Fruit fly (Drosophila melanogaster) whole organism, embryonic: Measurements from ENCODE around the gene mAcon1.

Experiments
- ATbp ChIP-seq: fragments of 200-800 bp; sonication (Bioruptor generic); optimal IDR thresholded peaks from 2 replicates; lab custom pipeline; 2017; ENCODE audit warnings: missing biosample characterization, mild to moderate bottlenecking, missing genetic modification characterization, missing genetic modification reagents
- CG10321 ChIP-seq: fragments of 200-800 bp; sonication (Bioruptor generic); IDR thresholded peaks from 2 replicates; pipeline ENCODE4 v1.3.6; 2022; ENCODE audit warnings: missing biosample characterization, missing genetic modification characterization
- CG11504 ChIP-seq: fragments of 200-800 bp; sonication (Bioruptor generic); optimal IDR thresholded peaks from 3 replicates; lab custom pipeline; 2019; ENCODE audit warnings: missing biosample characterization, mild to moderate bottlenecking, missing genetic modification characterization, moderate library complexity
- CG12942 ChIP-seq: fragments of 200-800 bp; sonication (Bioruptor generic); optimal IDR thresholded peaks from 3 replicates; lab custom pipeline; 2016; ENCODE audit warnings: missing biosample characterization, missing genetic modification characterization
- CG13424 ChIP-seq: fragments of 200-800 bp; sonication (Bioruptor generic); optimal IDR thresholded peaks from 2 replicates; lab custom pipeline; 2019; ENCODE audit warnings: missing biosample characterization, mild to moderate bottlenecking, missing genetic modification characterization, moderate library complexity
- CG14441 ChIP-seq: fragments of 200-800 bp; sonication (Bioruptor generic); IDR thresholded peaks from 2 replicates; pipeline ENCODE4 v1.3.6; 2022; ENCODE audit warnings: missing biosample characterization, missing genetic modification characterization
- CG15514 ChIP-seq: fragments of 200-800 bp; sonication (Bioruptor generic); optimal IDR thresholded peaks from 3 replicates; lab custom pipeline; 2017; ENCODE audit warnings: missing biosample characterization, missing genetic modification characterization, mild to moderate bottlenecking, moderate library complexity, missing genetic modification reagents
- CG17829 ChIP-seq: fragments of 200-800 bp; optimal IDR thresholded peaks from 2 replicates; lab custom pipeline; 2019; ENCODE audit warnings: missing biosample characterization, mild to moderate bottlenecking, missing genetic modification characterization, moderate library complexity
- CG18764 ChIP-seq: fragments of 200-800 bp; sonication (Bioruptor generic); optimal IDR thresholded peaks from 3 replicates; lab custom pipeline; 2016; ENCODE audit warnings: missing biosample characterization, missing genetic modification characterization
- CG2678 ChIP-seq: fragments of 200-800 bp; sonication (Bioruptor generic); optimal IDR thresholded peaks from 3 replicates; lab custom pipeline; 2019; ENCODE audit warnings: missing biosample characterization, mild to moderate bottlenecking, missing genetic modification characterization, moderate library complexity
- CG30020 ChIP-seq: fragments of 200-800 bp; optimal IDR thresholded peaks from 2 replicates; lab custom pipeline; 2019; ENCODE audit warnings: missing biosample characterization, mild to moderate bottlenecking, missing genetic modification characterization, moderate library complexity
- CG3726 ChIP-seq: fragments of 200-800 bp; sonication (Bioruptor generic); IDR thresholded peaks from 3 replicates; pipeline ENCODE4, ENCODE4 v1.3.6; 2022; ENCODE audit warnings: missing biosample characterization, missing genetic modification characterization
- CG4854 ChIP-seq: fragments of 200-800 bp; sonication (Bioruptor generic); optimal IDR thresholded peaks from 2 replicates; lab custom pipeline; 2016; ENCODE audit warnings: missing biosample characterization, missing genetic modification characterization, inconsistent platforms
- CG8765 ChIP-seq: fragments of 200-800 bp; sonication (Bioruptor generic); IDR thresholded peaks from 2 replicates; pipeline ENCODE4 v1.3.6; 2022; ENCODE audit warnings: missing biosample characterization, missing genetic modification characterization
- CG8944 ChIP-seq: fragments of 200-800 bp; sonication (Bioruptor generic); optimal IDR thresholded peaks from 3 replicates; lab custom pipeline; 2016; ENCODE audit warnings: missing biosample characterization, missing genetic modification characterization
- CkIIα-i1 ChIP-seq: fragments of 200-800 bp; sonication (Bioruptor generic); IDR thresholded peaks from 2 replicates; pipeline ENCODE4 v1.3.6; 2022; ENCODE audit warnings: missing biosample characterization, missing genetic modification characterization
- Dbx ChIP-seq: fragments of 200-800 bp; sonication (Bioruptor generic); IDR thresholded peaks from 3 replicates; pipeline ENCODE4 v1.3.6; 2022; ENCODE audit warnings: missing biosample characterization, missing genetic modification characterization
- Dll ChIP-seq: fragments of 200-800 bp; sonication (Bioruptor generic); IDR thresholded peaks from 4 replicates; pipeline ENCODE4 v1.3.6; 2022; ENCODE audit warnings: missing biosample characterization, missing genetic modification characterization; ENCODE audit not compliant: partially characterized antibody
- Dref ChIP-seq: fragments of 200-800 bp; sonication (Bioruptor generic); IDR thresholded peaks from 2 replicates; pipeline ENCODE4 v1.3.6; 2022; ENCODE audit warnings: missing biosample characterization, missing genetic modification characterization
- Gug ChIP-seq: fragments of 200-800 bp; sonication (Bioruptor generic); IDR thresholded peaks from 4 replicates; pipeline ENCODE4 v1.3.6; 2022; ENCODE audit warnings: missing biosample characterization, missing genetic modification characterization
- HLH4C ChIP-seq: fragments of 200-800 bp; sonication (Bioruptor generic); IDR thresholded peaks from 3 replicates; pipeline ENCODE4 v1.3.6; 2022; ENCODE audit warnings: missing biosample characterization, missing genetic modification characterization; ENCODE audit not compliant: partially characterized antibody
- Jarid2 ChIP-seq: fragments of 200-800 bp; sonication (Bioruptor generic); optimal IDR thresholded peaks from 3 replicates; lab custom pipeline; 2017; ENCODE audit warnings: mild to moderate bottlenecking, missing biosample characterization, missing genetic modification reagents, missing genetic modification characterization
- NC2β ChIP-seq: fragments of 200-800 bp; sonication (Bioruptor generic); optimal IDR thresholded peaks from 2 replicates; lab custom pipeline; 2016; ENCODE audit warnings: missing biosample characterization, missing genetic modification characterization
- NK7.1 ChIP-seq: fragments of 200-800 bp; sonication (Bioruptor generic); optimal IDR thresholded peaks from 3 replicates; lab custom pipeline; 2016; ENCODE audit warnings: missing biosample characterization, missing genetic modification characterization
- Nf-YA ChIP-seq: fragments of 200-800 bp; sonication (Bioruptor generic); IDR thresholded peaks from 2 replicates; pipeline ENCODE4 v1.3.6; 2022; ENCODE audit warnings: missing biosample characterization, missing genetic modification characterization
- Ptx1 ChIP-seq: fragments of 200-800 bp; sonication (Bioruptor generic); IDR thresholded peaks from 2 replicates; pipeline ENCODE4 v1.3.6; 2022; ENCODE audit warnings: missing biosample characterization, missing genetic modification characterization
- Rfx ChIP-seq: fragments of 200-800 bp; sonication (Bioruptor generic); IDR thresholded peaks from 2 replicates; pipeline ENCODE4 v1.3.6; 2022; ENCODE audit warnings: missing biosample characterization, missing genetic modification characterization
- abd-A ChIP-seq: fragments of 200-800 bp; sonication (Bioruptor generic); optimal IDR thresholded peaks from 3 replicates; lab custom pipeline; 2019; ENCODE audit warnings: missing biosample characterization, mild to moderate bottlenecking, missing genetic modification characterization, moderate library complexity
- ac ChIP-seq: fragments of 200-800 bp; sonication (Bioruptor generic); optimal IDR thresholded peaks from 3 replicates; lab custom pipeline; 2017; ENCODE audit warnings: missing biosample characterization, mild to moderate bottlenecking, missing genetic modification characterization
- cad ChIP-seq: fragments of >200 bp; optimal IDR thresholded peaks from 2 replicates; lab custom pipeline; 2017; ENCODE audit warnings: missing biosample characterization, missing genetic modification characterization
- cg ChIP-seq: fragments of 200-800 bp; sonication (Bioruptor generic); optimal IDR thresholded peaks from 3 replicates; lab custom pipeline; 2019; ENCODE audit warnings: missing biosample characterization, mild to moderate bottlenecking, missing genetic modification characterization, moderate library complexity
- crc ChIP-seq: fragments of 200-800 bp; sonication (Bioruptor generic); optimal IDR thresholded peaks from 2 replicates; lab custom pipeline; 2016; ENCODE audit warnings: missing biosample characterization, missing genetic modification characterization
- crp ChIP-seq, 2 experiments: fragments of 200-800 bp; sonication (Bioruptor generic); optimal IDR thresholded peaks; 2 replicates in 1 of 2; 3 replicates in 1 of 2; lab custom pipeline; 2017; ENCODE audit warnings: missing biosample characterization in 2 of 2, missing genetic modification characterization in 2 of 2, mild to moderate bottlenecking in 1 of 2, moderate library complexity in 1 of 2
- dmrt99B ChIP-seq: fragments of 200-800 bp; sonication (Bioruptor generic); optimal IDR thresholded peaks from 2 replicates; lab custom pipeline; 2018; ENCODE audit warnings: missing biosample characterization, mild to moderate bottlenecking, missing genetic modification characterization, moderate library complexity
- eve ChIP-seq, 2 experiments: fragments of >200 bp; optimal IDR thresholded peaks; 2 replicates each; lab custom pipeline; 2017; ENCODE audit warnings: missing biosample characterization in 2 of 2, missing genetic modification characterization in 2 of 2
- gsb ChIP-seq: fragments of 200-800 bp; sonication (Bioruptor generic); IDR thresholded peaks from 2 replicates; pipeline ENCODE4 v1.3.6; 2022; ENCODE audit warnings: missing biosample characterization, missing genetic modification characterization
- jumu ChIP-seq: fragments of 200-800 bp; sonication (Bioruptor generic); optimal IDR thresholded peaks from 3 replicates; lab custom pipeline; 2016; ENCODE audit warnings: missing biosample characterization, missing genetic modification characterization
- ken ChIP-seq: fragments of 200-800 bp; sonication (Bioruptor generic); IDR thresholded peaks from 3 replicates; pipeline ENCODE4 v1.3.6; 2022; ENCODE audit warnings: missing biosample characterization, missing genetic modification characterization
- lab ChIP-seq: fragments of 200-800 bp; sonication (Bioruptor generic); optimal IDR thresholded peaks from 3 replicates; lab custom pipeline; 2017; ENCODE audit warnings: missing biosample characterization, missing genetic modification characterization, mild to moderate bottlenecking, moderate library complexity, missing genetic modification reagents
- lbe ChIP-seq: fragments of 200-800 bp; sonication (Bioruptor generic); optimal IDR thresholded peaks from 2 replicates; lab custom pipeline; 2016; ENCODE audit warnings: missing biosample characterization, mild to moderate bottlenecking, missing genetic modification characterization
- lov ChIP-seq, 2 experiments: fragments of 200-800 bp in 1 of 2; fragments of >200 bp in 1 of 2; sonication (Bioruptor generic) in 1 of 2; IDR thresholded peaks in 1 of 2; optimal IDR thresholded peaks in 1 of 2; 2 replicates in 1 of 2; 3 replicates in 1 of 2; pipeline versions ENCODE4 v1.3.6 to Lab custom; 2017 to 2022; ENCODE audit warnings: missing biosample characterization in 1 of 2, missing genetic modification characterization in 1 of 2
- maf-S ChIP-seq: fragments of 200-800 bp; sonication (Bioruptor generic); optimal IDR thresholded peaks from 2 replicates; lab custom pipeline; 2016; ENCODE audit warnings: missing biosample characterization, missing genetic modification characterization
- mld ChIP-seq: fragments of 200-800 bp; sonication (Bioruptor generic); IDR thresholded peaks from 3 replicates; pipeline ENCODE4 v1.3.6; 2022; ENCODE audit warnings: missing biosample characterization, missing genetic modification characterization; ENCODE audit not compliant: partially characterized antibody
- org-1 ChIP-seq: fragments of 200-800 bp; sonication (Bioruptor generic); optimal IDR thresholded peaks from 2 replicates; lab custom pipeline; 2017; ENCODE audit warnings: missing biosample characterization, missing genetic modification characterization
- otp ChIP-seq: fragments of 200-800 bp; sonication (Bioruptor generic); IDR thresholded peaks from 3 replicates; pipeline ENCODE4, ENCODE4 v1.3.6; 2022; ENCODE audit warnings: missing biosample characterization, missing genetic modification characterization
- pfk ChIP-seq: fragments of 200-800 bp; sonication (Bioruptor generic); optimal IDR thresholded peaks from 2 replicates; lab custom pipeline; 2018; ENCODE audit warnings: missing biosample characterization, mild to moderate bottlenecking, missing genetic modification characterization, moderate library complexity
- slou ChIP-seq: fragments of 200-800 bp; sonication (Bioruptor generic); optimal IDR thresholded peaks from 3 replicates; lab custom pipeline; 2016; ENCODE audit warnings: missing biosample characterization, missing genetic modification characterization
- sna ChIP-seq: fragments of 200-800 bp; sonication (Bioruptor generic); IDR thresholded peaks from 2 replicates; pipeline ENCODE4 v1.3.6; 2022; ENCODE audit warnings: missing biosample characterization, missing genetic modification characterization; ENCODE audit not compliant: partially characterized antibody
- stc ChIP-seq: fragments of 200-800 bp; sonication (Bioruptor generic); IDR thresholded peaks from 2 replicates; pipeline ENCODE4 v1.3.6; 2022; ENCODE audit warnings: missing biosample characterization, missing genetic modification characterization
- unpg ChIP-seq: fragments of 200-800 bp; sonication (Bioruptor generic); optimal IDR thresholded peaks from 3 replicates; lab custom pipeline; 2018; ENCODE audit warnings: missing biosample characterization, mild to moderate bottlenecking, missing genetic modification characterization, moderate library complexity
- wor ChIP-seq: fragments of 200-800 bp; sonication (Bioruptor generic); IDR thresholded peaks from 2 replicates; pipeline ENCODE4 v1.3.6; 2022; ENCODE audit warnings: missing biosample characterization, missing genetic modification characterization

The mAcon1 gene

dm6 chr2L:21219640-21220085, 51.3 kb downstream of the mAcon1 start (continued):
- TF ChIP-seq HLH4C (GFP tag; lab: Robert Waterston, UW) (no peak), CG14441 (no peak), ATbp (GFP tag; lab: Kevin White, UChicago) (no peak), otp (no peak), Ptx1 (GFP tag; lab: Robert Waterston, UW) (no peak), ken (GFP tag; lab: Robert Waterston, UW) (peak; percentile 21; the same call in 1 of the 3 replicates), cad (GFP tag; lab: Kevin White, UChicago) (no peak), Dbx (peak; percentile 28; the same call in 1 of the 3 replicates), dmrt99B (tag; lab: Kevin White, UChicago) (no peak), stc (GFP tag; lab: Robert Waterston, UW) (peak; percentile 29; the same call in 1 of the 2 replicates), CG18764 (GFP tag; lab: Kevin White, UChicago) (no peak), CG17829 (tag; lab: Kevin White, UChicago) (no peak), CG15514 (GFP tag; lab: Kevin White, UChicago) (no peak), NK7.1 (no peak), Gug (GFP tag; lab: Robert Waterston, UW) (no peak), mld (no peak), CG11504 (no peak), CG10321 (no peak), CG8944 (GFP tag; lab: Kevin White, UChicago) (no peak), Jarid2 (GFP tag; lab: Kevin White, UChicago) (no peak), CG2678 (tag; lab: Kevin White, UChicago) (no peak), abd-A (tag; lab: Kevin White, UChicago) (peak; percentile 18), CG8765 (no peak), CG13424 (tag; lab: Kevin White, UChicago) (no peak), sna (no peak), CG30020 (tag; lab: Kevin White, UChicago) (no peak), lbe (GFP tag; lab: Kevin White, UChicago) (no peak), lab (peak; percentile 35), ac (GFP tag; lab: Kevin White, UChicago) (no peak), CG12942 (GFP tag; lab: Kevin White, UChicago) (no peak), maf-S (GFP tag; lab: Kevin White, UChicago) (no peak), pfk (peak; percentile 42), Nf-YA (GFP tag; lab: Robert Waterston, UW) (no peak), CG4854 (no peak), unpg (no peak), wor (GFP tag; lab: Robert Waterston, UW) (no peak), slou (GFP tag; lab: Kevin White, UChicago) (no peak), eve (GFP tag; optimal IDR thresholded peaks at IDR 0.05; lab: Kevin White, UChicago) (no peak), NC2β (no peak), Dref (GFP tag; lab: Robert Waterston, UW) (no peak), crc (GFP tag; lab: Kevin White, UChicago) (no peak), cg (GFP tag; lab: Kevin White, UChicago) (peak; percentile 41), CkIIα-i1 (no peak), lov (optimal IDR thresholded peaks at IDR 0.05; lab: Kevin White, UChicago) (no peak), lov (GFP tag; IDR thresholded peaks at IDR 0.05; lab: Robert Waterston, UW) (no peak), Dll (no peak), Rfx (GFP tag; lab: Robert Waterston, UW) (peak; percentile 21; the same call in 1 of the 2 replicates), org-1 (GFP tag; lab: Kevin White, UChicago) (no peak), gsb (GFP tag; lab: Robert Waterston, UW) (peak; percentile 52; the same call in 1 of the 2 replicates), jumu (GFP tag; lab: Kevin White, UChicago) (no peak), crp (GFP tag; optimal IDR thresholded peaks at IDR 0.05; lab: Kevin White, UChicago) (peak in 1 of 2 experiments; percentile 60), CG3726 (GFP tag; lab: Robert Waterston, UW) (no peak)
